Fruit fly (Drosophila melanogaster) whole organism, embryonic: ENCODE data around the gene CG3815.

Experiments
- Antp ChIP-seq: fragments of 200-800 bp; sonication (Bioruptor generic); optimal IDR thresholded peaks from 3 replicates; lab custom pipeline; 2016; ENCODE audit warnings: missing biosample characterization, missing genetic modification characterization
- CG10462 ChIP-seq: fragments of 200-800 bp; sonication (Bioruptor generic); optimal IDR thresholded peaks from 2 replicates; lab custom pipeline; 2016; ENCODE audit warnings: missing biosample characterization, missing genetic modification characterization
- CG13894 ChIP-seq: fragments of 200-800 bp; sonication (Bioruptor generic); optimal IDR thresholded peaks from 3 replicates; lab custom pipeline; 2018; ENCODE audit warnings: missing biosample characterization, mild to moderate bottlenecking, missing genetic modification characterization, moderate library complexity
- CG14441 ChIP-seq: fragments of 200-800 bp; sonication (Bioruptor generic); IDR thresholded peaks from 2 replicates; pipeline ENCODE4 v1.3.6; 2022; ENCODE audit warnings: missing biosample characterization, missing genetic modification characterization
- CG15269 ChIP-seq: fragments of 200-800 bp; sonication (Bioruptor generic); optimal IDR thresholded peaks from 2 replicates; lab custom pipeline; 2018; ENCODE audit warnings: missing biosample characterization, mild to moderate bottlenecking, missing genetic modification characterization, moderate library complexity
- CG1647 ChIP-seq: fragments of 200-800 bp; sonication (Bioruptor generic); optimal IDR thresholded peaks from 3 replicates; lab custom pipeline; 2016; ENCODE audit warnings: missing biosample characterization, missing genetic modification characterization
- CG17359 ChIP-seq: fragments of 200-800 bp; sonication (Bioruptor generic); optimal IDR thresholded peaks from 3 replicates; lab custom pipeline; 2018; ENCODE audit warnings: missing biosample characterization, mild to moderate bottlenecking, missing genetic modification characterization, moderate library complexity
- CG17829 ChIP-seq: fragments of 200-800 bp; optimal IDR thresholded peaks from 2 replicates; lab custom pipeline; 2019; ENCODE audit warnings: missing biosample characterization, mild to moderate bottlenecking, missing genetic modification characterization, moderate library complexity
- CG1792 ChIP-seq: fragments of 200-800 bp; sonication (Bioruptor generic); optimal IDR thresholded peaks from 2 replicates; lab custom pipeline; 2016; ENCODE audit warnings: missing biosample characterization, missing genetic modification characterization
- CG18619 ChIP-seq: fragments of 200-800 bp; sonication (Bioruptor generic); optimal IDR thresholded peaks from 3 replicates; lab custom pipeline; 2017; ENCODE audit warnings: missing biosample characterization, mild to moderate bottlenecking, missing genetic modification characterization
- CG2712 ChIP-seq: fragments of 200-800 bp; optimal IDR thresholded peaks from 3 replicates; lab custom pipeline; 2019; ENCODE audit warnings: missing biosample characterization, mild to moderate bottlenecking, missing genetic modification characterization, moderate library complexity
- CG30403 ChIP-seq: fragments of 200-800 bp; sonication (Bioruptor generic); optimal IDR thresholded peaks from 3 replicates; lab custom pipeline; 2016; ENCODE audit warnings: missing biosample characterization, missing genetic modification characterization
- CG30431 ChIP-seq: fragments of 200-800 bp; sonication (Bioruptor generic); optimal IDR thresholded peaks from 2 replicates; lab custom pipeline; 2017; ENCODE audit warnings: missing biosample characterization, missing genetic modification characterization
- CG3065 ChIP-seq: fragments of 200-800 bp; sonication (Bioruptor generic); optimal IDR thresholded peaks from 2 replicates; lab custom pipeline; 2016; ENCODE audit warnings: missing biosample characterization, missing genetic modification characterization
- CG31388 ChIP-seq: fragments of 200-800 bp; sonication (Bioruptor generic); optimal IDR thresholded peaks from 2 replicates; lab custom pipeline; 2016; ENCODE audit warnings: missing biosample characterization, missing genetic modification characterization
- CG32772 ChIP-seq: fragments of 200-800 bp; sonication (Bioruptor generic); IDR thresholded peaks from 2 replicates; pipeline ENCODE4 v1.3.6; 2022; ENCODE audit warnings: missing biosample characterization, missing genetic modification characterization
- CG5180 ChIP-seq: fragments of 200-800 bp; sonication (Bioruptor generic); optimal IDR thresholded peaks from 3 replicates; lab custom pipeline; 2017; ENCODE audit warnings: missing biosample characterization, missing genetic modification characterization, mild to moderate bottlenecking, moderate library complexity, missing genetic modification reagents
- CG6254 ChIP-seq: fragments of 200-800 bp; sonication (Bioruptor generic); optimal IDR thresholded peaks from 3 replicates; lab custom pipeline; 2017; ENCODE audit warnings: mild to moderate bottlenecking, missing biosample characterization, missing genetic modification reagents, missing genetic modification characterization
- CG9215 ChIP-seq: fragments of 200-800 bp; sonication (Bioruptor generic); IDR thresholded peaks from 2 replicates; pipeline ENCODE4 v1.3.6; 2022; ENCODE audit warnings: missing biosample characterization, missing genetic modification characterization
- CG9817 ChIP-seq: fragments of 200-800 bp; sonication (Bioruptor generic); optimal IDR thresholded peaks from 2 replicates; lab custom pipeline; 2018; ENCODE audit warnings: missing biosample characterization, mild to moderate bottlenecking, missing genetic modification characterization, moderate library complexity
- CG9876 ChIP-seq: fragments of 200-800 bp; sonication (Bioruptor generic); optimal IDR thresholded peaks from 2 replicates; lab custom pipeline; 2016; ENCODE audit warnings: missing biosample characterization, missing genetic modification characterization
- Doc3 ChIP-seq: fragments of 200-800 bp; sonication (Bioruptor generic); IDR thresholded peaks from 3 replicates; pipeline ENCODE4 v1.3.6; 2022; ENCODE audit warnings: missing biosample characterization, missing genetic modification characterization; ENCODE audit not compliant: partially characterized antibody
- Fer2 ChIP-seq: fragments of 200-800 bp; sonication (Bioruptor generic); optimal IDR thresholded peaks from 2 replicates; lab custom pipeline; 2018; ENCODE audit warnings: missing biosample characterization, mild to moderate bottlenecking, missing genetic modification characterization, moderate library complexity
- Fer3 ChIP-seq: fragments of 200-800 bp; sonication (Bioruptor generic); optimal IDR thresholded peaks from 2 replicates; lab custom pipeline; 2018; ENCODE audit warnings: missing biosample characterization, mild to moderate bottlenecking, missing genetic modification characterization, moderate library complexity
- HLHmδ ChIP-seq: fragments of 200-800 bp; sonication (Bioruptor generic); optimal IDR thresholded peaks from 2 replicates; lab custom pipeline; 2018; ENCODE audit warnings: missing biosample characterization, mild to moderate bottlenecking, missing genetic modification characterization, moderate library complexity
- Hey ChIP-seq: fragments of 200-800 bp; sonication (Bioruptor generic); optimal IDR thresholded peaks from 3 replicates; lab custom pipeline; 2018; ENCODE audit warnings: missing biosample characterization, mild to moderate bottlenecking, missing genetic modification characterization
- Meics ChIP-seq: fragments of 200-800 bp; sonication (Bioruptor generic); optimal IDR thresholded peaks from 2 replicates; lab custom pipeline; 2017; ENCODE audit warnings: missing biosample characterization, mild to moderate bottlenecking, missing genetic modification characterization
- Mrtf ChIP-seq: fragments of 200-800 bp; sonication (Bioruptor generic); IDR thresholded peaks from 3 replicates; pipeline ENCODE4 v1.3.6; 2022; ENCODE audit warnings: missing biosample characterization, missing genetic modification characterization
- Myb ChIP-seq: fragments of 200-800 bp; sonication (Bioruptor generic); optimal IDR thresholded peaks from 2 replicates; lab custom pipeline; 2016; ENCODE audit warnings: missing biosample characterization, missing genetic modification characterization
- Nf-YA ChIP-seq: fragments of 200-800 bp; sonication (Bioruptor generic); IDR thresholded peaks from 2 replicates; pipeline ENCODE4 v1.3.6; 2022; ENCODE audit warnings: missing biosample characterization, missing genetic modification characterization
- NfI ChIP-seq: fragments of 200-800 bp; sonication (Bioruptor generic); optimal IDR thresholded peaks from 3 replicates; lab custom pipeline; 2018; ENCODE audit warnings: missing biosample characterization, mild to moderate bottlenecking, missing genetic modification characterization, moderate library complexity
- Ptx1 ChIP-seq: fragments of 200-800 bp; sonication (Bioruptor generic); IDR thresholded peaks from 2 replicates; pipeline ENCODE4 v1.3.6; 2022; ENCODE audit warnings: missing biosample characterization, missing genetic modification characterization
- Ravus ChIP-seq: fragments of 200-800 bp; sonication (Bioruptor generic); IDR thresholded peaks from 2 replicates; pipeline ENCODE4 v1.3.6; 2022; ENCODE audit warnings: missing biosample characterization, missing genetic modification characterization
- Rx ChIP-seq: fragments of 200-800 bp; sonication (Bioruptor generic); IDR thresholded peaks from 2 replicates; pipeline ENCODE4 v1.3.6; 2022; ENCODE audit warnings: missing biosample characterization, missing genetic modification characterization
- Sry-δ ChIP-seq: fragments of 200-800 bp; sonication (Bioruptor generic); optimal IDR thresholded peaks from 2 replicates; lab custom pipeline; 2016; ENCODE audit warnings: missing biosample characterization, missing genetic modification characterization
- Tbp ChIP-seq: fragments of >200 bp; optimal IDR thresholded peaks from 2 replicates; lab custom pipeline; 2018; ENCODE audit warnings: missing biosample characterization, missing genetic modification characterization
- ac ChIP-seq: fragments of 200-800 bp; sonication (Bioruptor generic); optimal IDR thresholded peaks from 3 replicates; lab custom pipeline; 2017; ENCODE audit warnings: missing biosample characterization, mild to moderate bottlenecking, missing genetic modification characterization
- fd96Cb ChIP-seq: fragments of 200-800 bp; sonication (Bioruptor generic); optimal IDR thresholded peaks from 2 replicates; lab custom pipeline; 2018; ENCODE audit warnings: missing biosample characterization, mild to moderate bottlenecking, missing genetic modification characterization, moderate library complexity
- hth ChIP-seq: fragments of >200 bp; optimal IDR thresholded peaks from 2 replicates; lab custom pipeline; 2017; ENCODE audit warnings: inconsistent platforms
- kah ChIP-seq: fragments of 200-800 bp; sonication (Bioruptor generic); optimal IDR thresholded peaks from 2 replicates; lab custom pipeline; 2018; ENCODE audit warnings: missing biosample characterization, mild to moderate bottlenecking, missing genetic modification characterization
- lab ChIP-seq: fragments of 200-800 bp; sonication (Bioruptor generic); optimal IDR thresholded peaks from 3 replicates; lab custom pipeline; 2017; ENCODE audit warnings: missing biosample characterization, missing genetic modification characterization, mild to moderate bottlenecking, moderate library complexity, missing genetic modification reagents
- lilli ChIP-seq: fragments of 200-800 bp; sonication (Bioruptor generic); optimal IDR thresholded peaks from 3 replicates; lab custom pipeline; 2016; ENCODE audit warnings: missing biosample characterization, missing genetic modification characterization
- lmd ChIP-seq: fragments of 200-800 bp; sonication (Bioruptor generic); IDR thresholded peaks from 2 replicates; pipeline ENCODE4 v1.3.6; 2022; ENCODE audit warnings: missing biosample characterization, missing genetic modification characterization
- mirr ChIP-seq: fragments of 200-800 bp; sonication (Bioruptor generic); optimal IDR thresholded peaks from 3 replicates; lab custom pipeline; 2018; ENCODE audit warnings: missing biosample characterization, mild to moderate bottlenecking, missing genetic modification characterization
- sc ChIP-seq, 3 experiments: fragments of >200 bp in 2 of 3; fragments of 200-800 bp in 1 of 3; sonication (Bioruptor generic) in 1 of 3; optimal IDR thresholded peaks; 2 replicates in 2 of 3; 3 replicates in 1 of 3; lab custom pipeline; 2017; ENCODE audit warnings: mild to moderate bottlenecking in 1 of 3, missing biosample characterization in 1 of 3, missing genetic modification characterization in 1 of 3, missing genetic modification reagents in 1 of 3
- schlank ChIP-seq: fragments of 200-800 bp; sonication (Bioruptor generic); optimal IDR thresholded peaks from 2 replicates; lab custom pipeline; 2018; ENCODE audit warnings: missing biosample characterization, mild to moderate bottlenecking, missing genetic modification characterization
- slbo ChIP-seq: fragments of 200-800 bp; sonication (Bioruptor generic); IDR thresholded peaks from 2 replicates; pipeline ENCODE4 v1.3.6; 2022; ENCODE audit warnings: missing biosample characterization, missing genetic modification characterization
- tin ChIP-seq: fragments of 200-800 bp; sonication (Bioruptor generic); optimal IDR thresholded peaks from 3 replicates; lab custom pipeline; 2016; ENCODE audit warnings: missing biosample characterization, missing genetic modification characterization
- tna ChIP-seq: fragments of 200-800 bp; sonication (Bioruptor generic); IDR thresholded peaks from 2 replicates; pipeline ENCODE4 v1.3.6; 2022; ENCODE audit warnings: missing biosample characterization, missing genetic modification characterization; ENCODE audit not compliant: partially characterized antibody
- unpg ChIP-seq: fragments of 200-800 bp; sonication (Bioruptor generic); optimal IDR thresholded peaks from 3 replicates; lab custom pipeline; 2018; ENCODE audit warnings: missing biosample characterization, mild to moderate bottlenecking, missing genetic modification characterization, moderate library complexity

CG3815 gene

dm6 chrX:6316858-6317474 lies 21.8 kb downstream of the CG3815 start (continued):
- TF ChIP-seq Ptx1 = peak; percentile 68
- TF ChIP-seq Nf-YA (GFP tag; lab: Robert Waterston, UW) = no peak
- peak; percentile 48 for TF ChIP-seq NfI (GFP tag; lab: Kevin White, UChicago)
- TF ChIP-seq Myb (GFP tag; lab: Kevin White, UChicago) = no peak
- TF ChIP-seq CG9215 (GFP tag; lab: Robert Waterston, UW) = peak; percentile 51; the same call in 1 of the 2 replicates
- peak; percentile 49 for TF ChIP-seq schlank (tag; lab: Kevin White, UChicago)
- peak; percentile 42 for TF ChIP-seq tin (GFP tag; lab: Kevin White, UChicago)
- peak; percentile 71 for TF ChIP-seq CG13894
- TF ChIP-seq CG17359 (tag; lab: Kevin White, UChicago) = peak; percentile 62
- TF ChIP-seq CG1647 (GFP tag; lab: Kevin White, UChicago) = no peak
- TF ChIP-seq hth (lab: Kevin White, UChicago) = no peak
- TF ChIP-seq CG30403 (GFP tag; lab: Kevin White, UChicago) = peak; percentile 64
- TF ChIP-seq HLHmδ (GFP tag; lab: Kevin White, UChicago) = no peak
- peak; percentile 72 for TF ChIP-seq Mrtf (GFP tag; lab: Robert Waterston, UW)
- peak; percentile 67 for TF ChIP-seq CG14441 (GFP tag; lab: Robert Waterston, UW)
- peak; percentile 70 for TF ChIP-seq Fer3 (tag; lab: Kevin White, UChicago)
- peak; percentile 49 for TF ChIP-seq Rx (GFP tag; lab: Robert Waterston, UW)
- TF ChIP-seq Doc3 (GFP tag; lab: Robert Waterston, UW) = no peak
- TF ChIP-seq CG2712 (tag; lab: Kevin White, UChicago) = no peak
- no peak for TF ChIP-seq CG3065 (GFP tag; lab: Kevin White, UChicago)
- TF ChIP-seq fd96Cb = peak; percentile 42
- TF ChIP-seq CG30431 (GFP tag; lab: Kevin White, UChicago) = no peak
- no peak for TF ChIP-seq Sry-δ (GFP tag; lab: Kevin White, UChicago)
- TF ChIP-seq CG18619 (GFP tag; lab: Kevin White, UChicago) = peak; percentile 66
- TF ChIP-seq Meics (GFP tag; lab: Kevin White, UChicago) = peak; percentile 80
- no peak for TF ChIP-seq CG10462
- no peak for TF ChIP-seq Hey (tag; lab: Kevin White, UChicago)
- TF ChIP-seq CG31388 = no peak
- peak; percentile 23 for TF ChIP-seq CG5180 (GFP tag; lab: Kevin White, UChicago)
- TF ChIP-seq Fer2 = peak; percentile 33
- TF ChIP-seq ac = no peak
- no peak for TF ChIP-seq CG6254
- no peak for TF ChIP-seq sc (optimal IDR thresholded peaks at IDR 0.05; lab: Kevin White, UChicago)
- no peak for TF ChIP-seq sc (GFP tag; optimal IDR thresholded peaks at IDR 0.05; lab: Kevin White, UChicago)
- no peak for TF ChIP-seq tna (GFP tag; lab: Robert Waterston, UW)
- TF ChIP-seq Ravus = peak; percentile 3; the same call in 1 of the 2 replicates
- peak; percentile 39 for TF ChIP-seq mirr (GFP tag; lab: Kevin White, UChicago)
- peak; percentile 85 for TF ChIP-seq slbo
- peak; percentile 57 for TF ChIP-seq lilli (GFP tag; lab: Kevin White, UChicago)
- TF ChIP-seq lab = peak; percentile 86
- no peak for TF ChIP-seq kah (GFP tag; lab: Kevin White, UChicago)
- TF ChIP-seq CG32772 (GFP tag; lab: Robert Waterston, UW) = peak; percentile 53
- peak; percentile 70 for TF ChIP-seq lmd (GFP tag; lab: Robert Waterston, UW)
- TF ChIP-seq Antp (GFP tag; lab: Kevin White, UChicago) = peak; percentile 5
- peak; percentile 78 for TF ChIP-seq CG15269 (tag; lab: Kevin White, UChicago)
- no peak for TF ChIP-seq CG9876 (GFP tag; lab: Kevin White, UChicago)
- no peak for TF ChIP-seq CG1792
- TF ChIP-seq CG9817 = peak; percentile 52
- TF ChIP-seq CG17829 (tag; lab: Kevin White, UChicago) = no peak
- no peak for TF ChIP-seq Tbp
- no peak for TF ChIP-seq unpg (GFP tag; lab: Kevin White, UChicago)
